Worm (Caenorhabditis elegans) whole organism, L4 larva: Measurements from ENCODE around the gene T28C6.7.

Experiments
- F10B5.3 ChIP-seq: sonication (generic microtip); optimal IDR thresholded peaks from 2 replicates; lab custom pipeline; 2016; ENCODE audit warnings: mild to moderate bottlenecking, missing genetic modification characterization, missing compliant biosample characterization
- F26F4.8 ChIP-seq: fragments of 200-800 bp; sonication (Bioruptor generic); conservative IDR thresholded peaks from 2 replicates; pipeline ENCODE4 v1.3.6; 2022; ENCODE audit warnings: missing genetic modification characterization, missing compliant biosample characterization
- R02D3.7 ChIP-seq: fragments of 150-350 bp; sonication (generic microtip); optimal IDR thresholded peaks from 3 replicates; lab custom pipeline; 2014; ENCODE audit warnings: missing biosample characterization, missing genetic modification characterization
- Y5F2A.4 ChIP-seq: fragments of 200-800 bp; sonication (Bioruptor generic); optimal IDR thresholded peaks from 2 replicates; lab custom pipeline; 2018; ENCODE audit warnings: mild to moderate bottlenecking, missing genetic modification characterization, missing compliant biosample characterization
- ZK337.2 ChIP-seq: fragments of 200-800 bp; sonication (Bioruptor generic); IDR thresholded peaks from 2 replicates; pipeline ENCODE4 v1.3.6; 2022; ENCODE audit warnings: missing genetic modification reagents, missing genetic modification characterization, missing compliant biosample characterization
- aha-1 ChIP-seq: fragments of 150-350 bp; peaks from one replicate; lab custom pipeline; 2014; ENCODE audit warnings: missing biosample characterization, missing genetic modification characterization
- ama-1 ChIP-seq: fragments of 150-350 bp; optimal IDR thresholded peaks from 2 replicates; lab custom pipeline; 2014; ENCODE audit warnings: inconsistent platforms, mixed read lengths
- ceh-20 ChIP-seq: fragments of 200-800 bp; sonication (Bioruptor generic); IDR thresholded peaks from 2 replicates; pipeline ENCODE4 v1.3.6; 2022; ENCODE audit warnings: missing genetic modification reagents, missing genetic modification characterization, missing compliant biosample characterization
- ceh-32 ChIP-seq: sonication (generic microtip); optimal IDR thresholded peaks from 2 replicates; lab custom pipeline; 2016; ENCODE audit warnings: mild to moderate bottlenecking, missing genetic modification characterization, missing compliant biosample characterization; ENCODE audit not compliant: poor library complexity
- ceh-62 ChIP-seq: sonication (generic microtip); optimal IDR thresholded peaks from 2 replicates; lab custom pipeline; 2017; ENCODE audit warnings: missing biosample characterization, missing genetic modification characterization
- ceh-82 ChIP-seq: sonication (generic microtip); optimal IDR thresholded peaks from 2 replicates; lab custom pipeline; 2017; ENCODE audit warnings: missing biosample characterization, missing genetic modification characterization
- ces-1 ChIP-seq: fragments of 150-350 bp; sonication (generic microtip); optimal IDR thresholded peaks from 4 replicates; lab custom pipeline; 2014; ENCODE audit warnings: missing biosample characterization, missing genetic modification reagents, missing genetic modification characterization
- cey-2 ChIP-seq: sonication (generic microtip); optimal IDR thresholded peaks from 3 replicates; lab custom pipeline; 2017; ENCODE audit warnings: missing genetic modification characterization, mild to moderate bottlenecking, missing compliant biosample characterization, antibody characterized with exemption, borderline replicate concordance; ENCODE audit not compliant: insufficient read depth
- ctbp-1 ChIP-seq: fragments of 200-800 bp; sonication (Bioruptor generic); IDR thresholded peaks from 2 replicates; pipeline ENCODE4 v1.3.6; 2022; ENCODE audit warnings: missing genetic modification reagents, missing genetic modification characterization, missing compliant biosample characterization
- daf-16 ChIP-seq, 3 experiments: sonication (generic microtip); optimal IDR thresholded peaks; 2 replicates each; lab custom pipeline; 2016 to 2017; ENCODE audit warnings: missing genetic modification characterization in 3 of 3, missing genetic modification reagents in 3 of 3, mild to moderate bottlenecking in 2 of 3, missing compliant biosample characterization in 2 of 3, missing biosample characterization in 1 of 3, moderate library complexity in 1 of 3
- daf-19 ChIP-seq: fragments of 200-800 bp; sonication (Bioruptor generic); conservative IDR thresholded peaks from 2 replicates; pipeline ENCODE4 v1.3.6; 2022; ENCODE audit warnings: missing genetic modification characterization, missing compliant biosample characterization
- dmd-6 ChIP-seq: fragments of 200-800 bp; sonication (Bioruptor generic); IDR thresholded peaks from 2 replicates; pipeline ENCODE4 v1.3.6; 2022; ENCODE audit warnings: missing genetic modification reagents, missing genetic modification characterization, missing compliant biosample characterization
- dmd-8 ChIP-seq: fragments of 200-800 bp; sonication (Bioruptor generic); IDR thresholded peaks from 2 replicates; pipeline ENCODE4 v1.3.6; 2022; ENCODE audit warnings: missing genetic modification characterization, missing compliant biosample characterization
- dmd-9 ChIP-seq: fragments of 200-800 bp; sonication (Bioruptor generic); IDR thresholded peaks from 2 replicates; pipeline ENCODE4 v1.3.6; 2022; ENCODE audit warnings: missing genetic modification reagents, missing genetic modification characterization, missing compliant biosample characterization
- dpl-1 ChIP-seq: fragments of 150-350 bp; optimal IDR thresholded peaks from 2 replicates; lab custom pipeline; 2014; ENCODE audit warnings: missing biosample characterization, missing genetic modification reagents, missing genetic modification characterization
- dve-1 ChIP-seq: sonication (generic microtip); optimal IDR thresholded peaks from 2 replicates; lab custom pipeline; 2017; ENCODE audit warnings: antibody characterized with exemption, mild to moderate bottlenecking, missing genetic modification characterization, missing compliant biosample characterization; ENCODE audit not compliant: insufficient read depth
- egl-43 ChIP-seq: fragments of 200-800 bp; sonication (Bioruptor generic); IDR thresholded peaks from 2 replicates; pipeline ENCODE4 v1.3.6; 2022; ENCODE audit warnings: missing genetic modification reagents, missing genetic modification characterization, missing compliant biosample characterization
- fkh-10 ChIP-seq: fragments of 150-350 bp; optimal IDR thresholded peaks from 2 replicates; lab custom pipeline; 2014; ENCODE audit warnings: missing biosample characterization, missing genetic modification reagents, missing genetic modification characterization
- hif-1 ChIP-seq, 2 experiments: sonication (generic microtip); optimal IDR thresholded peaks; 2 replicates each; lab custom pipeline; 2016 to 2017; ENCODE audit warnings: missing compliant biosample characterization in 2 of 2, missing genetic modification characterization in 2 of 2, missing genetic modification reagents in 2 of 2, missing genotype in 2 of 2, mild to moderate bottlenecking in 1 of 2
- hlh-11 ChIP-seq: fragments of 200-800 bp; sonication (Bioruptor generic); optimal IDR thresholded peaks from 2 replicates; lab custom pipeline; 2018; ENCODE audit warnings: mild to moderate bottlenecking, missing genetic modification characterization, missing compliant biosample characterization
- lin-1 ChIP-seq: fragments of 200-800 bp; sonication (Bioruptor generic); IDR thresholded peaks from 2 replicates; pipeline ENCODE4 v1.3.6; 2022; ENCODE audit warnings: missing genetic modification reagents, missing genetic modification characterization, missing compliant biosample characterization
- lin-13 ChIP-seq: fragments of 150-350 bp; optimal IDR thresholded peaks from 2 replicates; lab custom pipeline; 2014; ENCODE audit warnings: missing biosample characterization, missing genetic modification reagents, missing genetic modification characterization
- lsy-2 ChIP-seq, 2 experiments: fragments of 150-350 bp in 1 of 2; sonication (generic microtip) in 1 of 2; optimal IDR thresholded peaks; 2 replicates each; lab custom pipeline; 2014 to 2017; ENCODE audit warnings: missing biosample characterization in 2 of 2, missing genetic modification characterization in 2 of 2
- madf-5 ChIP-seq, 2 experiments: fragments of 200-800 bp; sonication (Bioruptor generic); IDR thresholded peaks; 2 replicates each; pipeline ENCODE4 v1.3.6; 2022; ENCODE audit warnings: missing compliant biosample characterization in 2 of 2, missing genetic modification characterization in 2 of 2
- mdt-29 ChIP-seq: fragments of 200-800 bp; sonication (Bioruptor generic); IDR thresholded peaks from 2 replicates; pipeline ENCODE4 v1.3.6; 2022; ENCODE audit warnings: missing genetic modification reagents, missing genetic modification characterization, missing compliant biosample characterization
- mep-1 ChIP-seq: fragments of 150-350 bp; sonication (generic microtip); optimal IDR thresholded peaks from 3 replicates; lab custom pipeline; 2014; ENCODE audit warnings: missing biosample characterization, missing genetic modification characterization
- mes-2 ChIP-seq: sonication (generic microtip); optimal IDR thresholded peaks from 2 replicates; lab custom pipeline; 2016; ENCODE audit warnings: missing genotype, mild to moderate bottlenecking, missing genetic modification characterization, missing compliant biosample characterization; ENCODE audit not compliant: poor library complexity, severe bottlenecking
- mxl-2 ChIP-seq: fragments of 200-800 bp; sonication (Bioruptor generic); conservative IDR thresholded peaks from 2 replicates; pipeline ENCODE4 v1.3.6; 2022; ENCODE audit warnings: missing genetic modification reagents, missing genetic modification characterization, missing compliant biosample characterization
- mxl-3 ChIP-seq: fragments of 200-800 bp; sonication (Bioruptor generic); optimal IDR thresholded peaks from 2 replicates; lab custom pipeline; 2018; ENCODE audit warnings: mild to moderate bottlenecking, missing genetic modification characterization, missing compliant biosample characterization
- nhr-102 ChIP-seq: sonication (generic microtip); optimal IDR thresholded peaks from 2 replicates; lab custom pipeline; 2016; ENCODE audit warnings: mild to moderate bottlenecking, missing genetic modification characterization, moderate library complexity, missing compliant biosample characterization
- nhr-25 ChIP-seq: sonication (generic microtip); optimal IDR thresholded peaks from 2 replicates; lab custom pipeline; 2017; ENCODE audit warnings: missing genetic modification characterization, mild to moderate bottlenecking, missing compliant biosample characterization, antibody characterized with exemption, moderate library complexity, borderline replicate concordance; ENCODE audit not compliant: insufficient read depth
- nhr-28 ChIP-seq: fragments of 150-350 bp; optimal IDR thresholded peaks from 2 replicates; lab custom pipeline; 2014; ENCODE audit warnings: missing biosample characterization, missing genetic modification characterization
- nhr-77 ChIP-seq: fragments of 150-350 bp; optimal IDR thresholded peaks from 2 replicates; lab custom pipeline; 2014; ENCODE audit warnings: missing biosample characterization, missing genetic modification characterization
- php-3 ChIP-seq: fragments of 200-800 bp; sonication (Bioruptor generic); IDR thresholded peaks from 2 replicates; pipeline ENCODE4 v1.3.6; 2022; ENCODE audit warnings: missing genetic modification reagents, missing genetic modification characterization, missing compliant biosample characterization
- pqm-1 ChIP-seq: sonication (generic microtip); optimal IDR thresholded peaks from 2 replicates; lab custom pipeline; 2017; ENCODE audit warnings: missing biosample characterization, missing genetic modification characterization
- saeg-2 ChIP-seq: fragments of 200-800 bp; sonication (Bioruptor generic); IDR thresholded peaks from 2 replicates; pipeline ENCODE4 v1.3.6; 2022; ENCODE audit warnings: missing genetic modification reagents, missing genetic modification characterization, missing compliant biosample characterization
- sdz-12 ChIP-seq: fragments of 200-800 bp; sonication (Bioruptor generic); optimal IDR thresholded peaks from 2 replicates; lab custom pipeline; 2018; ENCODE audit warnings: mild to moderate bottlenecking, missing genetic modification characterization, missing compliant biosample characterization
- snpc-4 ChIP-seq: fragments of 150-350 bp; optimal IDR thresholded peaks from 2 replicates; lab custom pipeline; 2014; ENCODE audit warnings: missing biosample characterization, missing genetic modification characterization
- tra-1 ChIP-seq: fragments of 200-800 bp; sonication (Bioruptor generic); IDR thresholded peaks from 2 replicates; pipeline ENCODE4 v1.3.6; 2022; ENCODE audit warnings: missing genetic modification reagents, missing genetic modification characterization, missing compliant biosample characterization
- zfp-2 ChIP-seq: sonication (generic microtip); optimal IDR thresholded peaks from 2 replicates; lab custom pipeline; 2016; ENCODE audit warnings: mild to moderate bottlenecking, missing genetic modification characterization, missing compliant biosample characterization
- zfp-3 ChIP-seq: fragments of 200-800 bp; sonication (Bioruptor generic); conservative IDR thresholded peaks from 2 replicates; pipeline ENCODE4 v1.3.6; 2022; ENCODE audit warnings: missing genetic modification reagents, missing genetic modification characterization, missing compliant biosample characterization
- zip-11 ChIP-seq: fragments of 200-800 bp; sonication (Bioruptor generic); IDR thresholded peaks from 2 replicates; pipeline ENCODE4 v1.3.6; 2022; ENCODE audit warnings: missing genetic modification characterization, missing compliant biosample characterization
- zip-2 ChIP-seq: fragments of 150-350 bp; optimal IDR thresholded peaks from 2 replicates; lab custom pipeline; 2014; ENCODE audit warnings: missing biosample characterization, missing genetic modification characterization

T28C6.7 gene

DNA sequence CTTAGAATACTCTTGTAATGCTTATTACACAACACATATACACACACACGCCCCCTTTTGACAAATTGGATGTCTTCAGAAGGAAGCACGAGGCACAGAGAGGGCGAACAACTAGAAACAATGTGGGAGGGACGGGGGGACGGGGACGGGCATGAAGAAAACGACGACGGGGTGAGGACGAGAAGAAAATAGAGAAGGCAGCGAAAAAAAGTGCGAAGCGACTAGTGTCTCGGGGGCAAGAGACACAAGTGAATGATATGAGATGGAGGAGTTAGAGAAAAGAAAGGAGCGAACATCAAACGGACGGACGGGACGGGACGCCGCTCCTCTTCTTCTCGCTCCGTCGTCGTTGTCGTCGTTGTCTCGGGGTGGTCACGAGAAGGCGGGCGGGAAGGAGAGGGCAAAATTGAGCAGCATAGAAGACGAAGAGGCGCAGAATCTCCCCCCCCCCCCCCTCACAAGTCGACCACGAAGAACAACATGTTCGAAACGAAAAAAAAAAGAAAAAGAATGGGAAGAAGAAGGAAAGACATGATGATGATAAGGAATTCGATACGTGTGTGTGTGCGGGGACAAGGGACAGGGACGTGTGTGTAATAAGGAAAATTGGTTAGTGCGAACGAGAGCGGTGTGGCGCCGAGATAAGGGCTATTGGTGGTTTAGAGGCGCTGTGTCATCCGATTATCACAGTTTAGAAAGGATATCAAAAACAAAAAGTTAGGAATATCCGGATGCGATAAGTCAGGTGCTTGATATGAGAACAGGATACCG, 32.5 kb upstream of the T28C6.7 start (continued):
- TF ChIP-seq ceh-32 (tag; lab: Kevin White, UChicago): peak; percentile 15
- TF ChIP-seq dmd-6: peak; percentile 93
- no peak for TF ChIP-seq madf-5 (GFP tag; IDR thresholded peaks at IDR 0.05; lab: Robert Waterston, UW)
- TF ChIP-seq dpl-1: no peak
- no peak for TF ChIP-seq zfp-2 (tag; lab: Kevin White, UChicago)
- peak; percentile 70 for TF ChIP-seq nhr-28 (tag; lab: Kevin White, UChicago)
- peak; percentile 50; the same call in 1 of the 2 replicates for TF ChIP-seq lin-1 (GFP tag; lab: Robert Waterston, UW)
- TF ChIP-seq sdz-12: peak; percentile 31
- peak; percentile 85 for TF ChIP-seq nhr-25
- peak; percentile 57 for TF ChIP-seq mes-2 (tag; lab: Kevin White, UChicago)
- peak; percentile 23 for TF ChIP-seq fkh-10 (GFP tag; lab: Kevin White, UChicago)
- peak; percentile 3 for TF ChIP-seq ama-1 (lab: Kevin White, UChicago)
- peak; percentile 93 for TF ChIP-seq cey-2
- TF ChIP-seq lin-13 (GFP tag; lab: Kevin White, UChicago): peak; percentile 81
- TF ChIP-seq tra-1 (GFP tag; lab: Robert Waterston, UW): peak; percentile 93
- 0 out of 2 replicates have a peak, but pooled peaks have one; percentile 70 for TF ChIP-seq saeg-2 (GFP tag; lab: Robert Waterston, UW)
- no peak for TF ChIP-seq ZK337.2 (GFP tag; lab: Robert Waterston, UW)
- no peak for TF ChIP-seq dmd-9 (GFP tag; lab: Robert Waterston, UW)
- TF ChIP-seq R02D3.7 (tag; lab: Kevin White, UChicago): no peak
- TF ChIP-seq zip-2 (tag; lab: Kevin White, UChicago): no peak
- TF ChIP-seq mep-1 (tag; lab: Kevin White, UChicago): peak; percentile 96
- TF ChIP-seq ctbp-1 (GFP tag; lab: Robert Waterston, UW): peak; percentile 87
- no peak for TF ChIP-seq ceh-62 (tag; lab: Kevin White, UChicago)
- no peak for TF ChIP-seq mdt-29
- no peak for TF ChIP-seq mxl-2 (GFP tag; lab: Robert Waterston, UW)
- peak; percentile 93 for TF ChIP-seq mxl-3 (GFP tag; lab: Kevin White, UChicago)
- no peak for TF ChIP-seq F26F4.8 (GFP tag; lab: Robert Waterston, UW)
- no peak for TF ChIP-seq zip-11
- no peak for TF ChIP-seq ceh-82
- peak; percentile 99 for TF ChIP-seq hlh-11
- peak; percentile 16 to 90 for TF ChIP-seq hif-1 (tag; optimal IDR thresholded peaks at IDR 0.05; lab: Kevin White, UChicago)
- peak; percentile 1 for TF ChIP-seq ces-1 (GFP tag; lab: Kevin White, UChicago)
- TF ChIP-seq snpc-4 (tag; lab: Kevin White, UChicago): no peak
- peak; percentile 27 for TF ChIP-seq F10B5.3 (tag; lab: Kevin White, UChicago)
- peak; percentile 51 to 71 for TF ChIP-seq daf-16 (GFP tag; optimal IDR thresholded peaks at IDR 0.05; lab: Kevin White, UChicago)
- TF ChIP-seq daf-16 (tag; optimal IDR thresholded peaks at IDR 0.05; lab: Kevin White, UChicago): peak; percentile 62
- TF ChIP-seq nhr-102 (tag; lab: Kevin White, UChicago): peak; percentile 66
- TF ChIP-seq Y5F2A.4 (GFP tag; lab: Kevin White, UChicago): no peak
- TF ChIP-seq php-3 (GFP tag; lab: Robert Waterston, UW): 0 out of 2 replicates have a peak, but pooled peaks have one; percentile 51
- peak; percentile 70 to 78 for TF ChIP-seq lsy-2 (tag; optimal IDR thresholded peaks at IDR 0.05; lab: Kevin White, UChicago)
- TF ChIP-seq dmd-8 (GFP tag; lab: Robert Waterston, UW): no peak
- TF ChIP-seq aha-1 (tag; lab: Kevin White, UChicago): peak; percentile 99
- peak; percentile 68 for TF ChIP-seq pqm-1 (tag; lab: Kevin White, UChicago)
- TF ChIP-seq nhr-77 (tag; lab: Kevin White, UChicago): peak; percentile 93
- peak; percentile 90 for TF ChIP-seq dve-1 (tag; lab: Kevin White, UChicago)
- TF ChIP-seq egl-43 (GFP tag; lab: Robert Waterston, UW): peak; percentile 82
- no peak for TF ChIP-seq daf-19 (GFP tag; lab: Robert Waterston, UW)
- TF ChIP-seq ceh-20 (GFP tag; lab: Robert Waterston, UW): peak; percentile 68
- TF ChIP-seq zfp-3: no peak
